Worm (Caenorhabditis elegans) whole organism, midembryonic: ENCODE results near the gene F35H12.6.

Source experiments
- T22C8.4 ChIP-seq: fragments of 200-800 bp; sonication (Bioruptor generic); IDR thresholded peaks from 2 replicates; pipeline ENCODE4 v1.3.6; 2022; ENCODE audit warnings: missing genetic modification characterization, missing compliant biosample characterization
- cog-1 ChIP-seq: sonication (generic microtip); optimal IDR thresholded peaks from 2 replicates; lab custom pipeline; 2016; ENCODE audit warnings: missing genetic modification characterization, missing compliant biosample characterization
- flt-1 ChIP-seq: fragments of 200-800 bp; sonication (Bioruptor generic); IDR thresholded peaks from 2 replicates; pipeline ENCODE4 v1.3.6; 2022; ENCODE audit warnings: missing genetic modification characterization, missing compliant biosample characterization
- klf-2 ChIP-seq: fragments of 200-800 bp; sonication (Bioruptor generic); conservative IDR thresholded peaks from 2 replicates; pipeline ENCODE4 v1.3.6; 2022; ENCODE audit warnings: missing genetic modification reagents, missing genetic modification characterization, missing compliant biosample characterization
- med-1 ChIP-seq: sonication (generic microtip); optimal IDR thresholded peaks from 2 replicates; lab custom pipeline; 2017; ENCODE audit warnings: missing genetic modification characterization, mild to moderate bottlenecking, missing compliant biosample characterization, antibody characterized with exemption, missing genetic modification reagents; ENCODE audit not compliant: insufficient read depth
- ref-1 ChIP-seq: fragments of 200-800 bp; sonication (Bioruptor generic); conservative IDR thresholded peaks from 2 replicates; pipeline ENCODE4 v1.3.6; 2022; ENCODE audit warnings: missing genetic modification reagents, missing genetic modification characterization, missing compliant biosample characterization
- tab-1 ChIP-seq: fragments of 200-800 bp; sonication (Bioruptor generic); IDR thresholded peaks from 2 replicates; pipeline ENCODE4 v1.3.6; 2022; ENCODE audit warnings: missing genetic modification characterization, missing compliant biosample characterization
- ztf-23 ChIP-seq: fragments of 200-800 bp; sonication (Bioruptor generic); IDR thresholded peaks from 2 replicates; pipeline ENCODE4 v1.3.6; 2022; ENCODE audit warnings: missing genetic modification reagents, missing genetic modification characterization, missing compliant biosample characterization
- ztf-29 ChIP-seq: fragments of 200-800 bp; sonication (Bioruptor generic); IDR thresholded peaks from 2 replicates; pipeline ENCODE4 v1.3.6; 2022; ENCODE audit warnings: missing genetic modification reagents, missing genetic modification characterization, missing compliant biosample characterization

The F35H12.6 gene

DNA sequence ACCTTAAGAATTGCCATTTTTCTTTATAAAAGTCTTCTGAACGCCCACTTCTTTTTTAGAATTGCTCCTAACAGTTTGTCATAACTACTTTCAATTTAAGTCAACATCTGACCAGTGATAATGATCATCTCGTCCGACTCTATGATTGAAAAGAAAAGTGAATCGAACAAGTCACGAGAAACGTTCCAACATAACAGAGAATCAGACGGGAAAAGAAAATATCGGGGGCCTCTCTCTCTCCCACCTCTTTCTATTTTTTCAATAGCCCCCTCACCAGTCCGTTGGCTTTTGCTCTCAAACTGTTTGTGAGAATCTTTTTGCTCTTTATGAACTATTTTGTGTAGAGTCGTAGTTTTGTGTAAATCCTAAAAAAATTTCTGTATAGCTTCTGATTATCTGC, 14.5 kb downstream of the F35H12.6 start:
- TF ChIP-seq ztf-29 (GFP tag; lab: Robert Waterston, UW) (no peak), flt-1 (GFP tag; lab: Robert Waterston, UW) (no peak), med-1 (no peak), T22C8.4 (GFP tag; lab: Robert Waterston, UW) (no peak), klf-2 (GFP tag; lab: Robert Waterston, UW) (no peak), ref-1 (GFP tag; lab: Robert Waterston, UW) (no peak), ztf-23 (GFP tag; lab: Robert Waterston, UW) (no peak), tab-1 (no peak), cog-1 (tag; lab: Kevin White, UChicago) (no peak)

DNA sequence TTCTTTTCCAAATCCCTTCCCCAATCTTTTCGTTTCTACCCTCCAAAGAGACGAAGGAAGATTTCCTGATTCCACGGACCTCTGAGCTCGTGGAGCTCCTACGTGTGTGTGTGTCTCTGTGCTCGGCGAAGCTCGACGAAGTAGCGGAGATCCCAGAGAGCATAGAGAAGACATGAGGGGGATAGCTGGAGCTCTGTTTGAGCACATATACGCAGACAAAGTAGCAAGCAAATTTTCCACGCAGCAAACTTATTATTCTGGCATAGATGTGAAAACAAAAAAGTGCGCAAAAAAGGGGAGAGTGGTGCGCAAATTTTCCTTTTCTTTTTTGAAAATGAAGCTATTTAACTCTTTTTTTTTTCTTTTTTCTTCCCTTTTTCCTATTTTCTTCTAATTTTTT, 19.8 kb downstream of the F35H12.6 start:
- TF ChIP-seq flt-1 (GFP tag; lab: Robert Waterston, UW) (no peak), ztf-29 (GFP tag; lab: Robert Waterston, UW) (no peak), tab-1 (no peak), klf-2 (GFP tag; lab: Robert Waterston, UW) (no peak), ref-1 (GFP tag; lab: Robert Waterston, UW) (no peak), cog-1 (tag; lab: Kevin White, UChicago) (no peak), ztf-23 (GFP tag; lab: Robert Waterston, UW) (no peak), T22C8.4 (GFP tag; lab: Robert Waterston, UW) (no peak), med-1 (no peak)

DNA sequence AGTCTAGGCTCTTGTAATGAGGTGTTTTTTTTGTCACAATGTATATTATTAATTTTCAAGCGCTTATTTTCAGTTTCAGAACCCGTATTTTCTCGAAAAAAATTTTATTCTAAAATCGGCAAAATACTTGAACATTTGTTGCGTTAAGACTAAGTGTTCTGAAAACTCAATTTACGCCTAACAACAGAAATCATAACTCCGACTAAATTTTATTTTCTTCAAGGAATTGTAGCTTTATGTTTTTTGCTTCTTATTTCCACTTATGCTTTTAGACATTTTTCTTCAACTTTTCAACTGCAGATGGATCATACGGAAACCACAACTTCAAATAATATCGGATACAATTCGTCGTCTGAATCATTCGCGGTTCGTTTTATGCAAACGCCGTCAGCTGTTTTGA, 20.4 kb downstream of the F35H12.6 start, which contains the start of gene F35H12.1:
TSS of gene F35H12.1 (plus strand) at position 301 of the 400 bp plus-strand sequence.
- TF ChIP-seq ztf-23 (GFP tag; lab: Robert Waterston, UW) (no peak), flt-1 (GFP tag; lab: Robert Waterston, UW) (no peak), cog-1 (tag; lab: Kevin White, UChicago) (no peak), med-1 (no peak), ref-1 (GFP tag; lab: Robert Waterston, UW) (no peak), klf-2 (GFP tag; lab: Robert Waterston, UW) (no peak), tab-1 (no peak), ztf-29 (GFP tag; lab: Robert Waterston, UW) (no peak), T22C8.4 (GFP tag; lab: Robert Waterston, UW) (no peak)

DNA sequence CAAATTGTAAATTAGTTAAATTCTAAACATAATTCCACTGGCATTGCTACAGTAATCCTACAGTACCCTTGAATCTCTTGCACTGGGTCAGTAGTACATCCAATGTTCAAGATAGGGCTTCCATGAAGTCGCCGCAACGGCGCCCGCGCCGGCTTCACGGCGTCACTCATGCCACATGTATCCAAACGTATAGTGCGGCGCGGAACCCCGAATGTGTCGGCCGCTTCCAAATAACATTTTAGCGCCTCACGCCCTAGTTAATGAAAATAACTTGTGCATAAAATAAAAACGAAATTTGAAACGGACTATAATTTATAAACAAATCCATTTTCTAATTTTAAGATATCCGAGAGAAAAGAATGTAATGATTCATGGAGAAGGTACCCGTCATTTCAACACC, 22.9 kb downstream of the F35H12.6 start:
- TF ChIP-seq cog-1 (tag; lab: Kevin White, UChicago): no peak
- no peak for TF ChIP-seq ztf-29 (GFP tag; lab: Robert Waterston, UW)
- no peak for TF ChIP-seq ref-1 (GFP tag; lab: Robert Waterston, UW)
- no peak for TF ChIP-seq med-1
- TF ChIP-seq klf-2 (GFP tag; lab: Robert Waterston, UW): no peak
- no peak for TF ChIP-seq T22C8.4 (GFP tag; lab: Robert Waterston, UW)
- no peak for TF ChIP-seq tab-1
- no peak for TF ChIP-seq flt-1 (GFP tag; lab: Robert Waterston, UW)
- no peak for TF ChIP-seq ztf-23 (GFP tag; lab: Robert Waterston, UW)

- TF ChIP-seq ref-1 (GFP tag; lab: Robert Waterston, UW) (no peak), cog-1 (tag; lab: Kevin White, UChicago) (no peak), T22C8.4 (GFP tag; lab: Robert Waterston, UW) (no peak), tab-1 (no peak), klf-2 (GFP tag; lab: Robert Waterston, UW) (no peak), ztf-23 (GFP tag; lab: Robert Waterston, UW) (no peak), flt-1 (GFP tag; lab: Robert Waterston, UW) (no peak), ztf-29 (GFP tag; lab: Robert Waterston, UW) (no peak), med-1 (no peak)
Observed at ce11 chrX:938269-938883, 25.3 kb downstream of the F35H12.6 start, which contains the start of gene F53H8.3. TSS of gene F53H8.3 (plus strand) at chrX:938543.

DNA sequence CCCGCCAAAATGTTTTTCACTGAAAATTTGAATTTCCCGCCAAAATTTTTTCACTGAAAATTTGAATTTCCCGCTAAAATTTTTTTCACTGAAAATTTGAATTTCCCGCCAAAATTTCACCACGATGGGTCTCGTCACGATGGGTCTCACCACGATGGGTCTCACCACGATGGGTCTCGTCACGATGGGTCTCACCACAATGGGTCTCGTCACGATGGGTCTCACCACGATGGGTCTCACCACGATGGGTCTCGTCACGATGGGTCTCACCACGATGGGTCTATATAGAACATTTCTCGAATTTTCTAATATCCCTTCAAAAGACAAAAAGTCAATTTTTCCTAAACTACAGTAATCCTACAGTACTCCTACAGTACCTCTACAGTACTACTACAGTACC, 30.6 kb downstream of the F35H12.6 start:
- TF ChIP-seq flt-1 (GFP tag; lab: Robert Waterston, UW): peak; percentile 17; the same call in 1 of the 2 replicates
- TF ChIP-seq tab-1: 0 out of 2 replicates have a peak, but pooled peaks have one; percentile 18

ce11 chrX:945669-946068, 32.6 kb downstream of the F35H12.6 start:
- no peak for TF ChIP-seq cog-1 (tag; lab: Kevin White, UChicago)
- TF ChIP-seq T22C8.4 (GFP tag; lab: Robert Waterston, UW): no peak
- no peak for TF ChIP-seq flt-1 (GFP tag; lab: Robert Waterston, UW)
- no peak for TF ChIP-seq ztf-23 (GFP tag; lab: Robert Waterston, UW)
- TF ChIP-seq med-1: no peak
- no peak for TF ChIP-seq ref-1 (GFP tag; lab: Robert Waterston, UW)
- no peak for TF ChIP-seq ztf-29 (GFP tag; lab: Robert Waterston, UW)
- no peak for TF ChIP-seq tab-1
- no peak for TF ChIP-seq klf-2 (GFP tag; lab: Robert Waterston, UW)

DNA sequence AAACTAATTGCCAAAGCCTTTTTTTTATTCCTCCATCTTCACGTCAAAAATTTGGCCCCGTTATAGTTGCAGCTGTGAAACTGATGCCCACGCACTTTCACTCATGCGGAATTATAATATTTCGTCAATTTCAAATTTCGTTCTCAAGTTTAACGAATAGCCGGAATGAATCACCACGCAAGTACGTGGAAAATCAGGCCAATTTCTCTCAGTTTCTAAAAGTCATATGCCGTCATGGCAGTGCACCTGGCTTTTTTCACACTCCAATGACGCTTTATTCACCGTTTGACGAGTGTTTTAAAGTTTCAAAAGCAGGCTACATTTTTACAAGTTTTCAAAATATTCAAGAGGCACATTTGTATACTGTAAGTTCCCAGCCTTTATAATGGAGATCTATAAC, 34.8 kb downstream of the F35H12.6 start:
- no peak for TF ChIP-seq T22C8.4 (GFP tag; lab: Robert Waterston, UW)
- TF ChIP-seq tab-1: no peak
- no peak for TF ChIP-seq ztf-29 (GFP tag; lab: Robert Waterston, UW)
- TF ChIP-seq med-1: no peak
- TF ChIP-seq cog-1 (tag; lab: Kevin White, UChicago): no peak
- no peak for TF ChIP-seq ref-1 (GFP tag; lab: Robert Waterston, UW)
- no peak for TF ChIP-seq flt-1 (GFP tag; lab: Robert Waterston, UW)
- no peak for TF ChIP-seq klf-2 (GFP tag; lab: Robert Waterston, UW)
- no peak for TF ChIP-seq ztf-23 (GFP tag; lab: Robert Waterston, UW)

- TF ChIP-seq cog-1 (tag; lab: Kevin White, UChicago) (no peak), flt-1 (GFP tag; lab: Robert Waterston, UW) (no peak), ztf-23 (GFP tag; lab: Robert Waterston, UW) (no peak), ref-1 (GFP tag; lab: Robert Waterston, UW) (no peak), T22C8.4 (GFP tag; lab: Robert Waterston, UW) (no peak), med-1 (no peak), tab-1 (no peak), ztf-29 (GFP tag; lab: Robert Waterston, UW) (no peak)
Observed at ce11 chrX:948783-949182, 35.7 kb downstream of the F35H12.6 start, which contains the start of gene sms-2. TSS of gene sms-2 (minus strand) at chrX:948883.
